Fruit fly (Drosophila melanogaster): ENCODE results near the gene CG2701.

- TF ChIP-seq D19A (tag; optimal IDR thresholded peaks at IDR 0.05) (no peak), CG9876 (GFP tag; optimal IDR thresholded peaks at IDR 0.05) (no peak), Meics (GFP tag; optimal IDR thresholded peaks at IDR 0.05) (no peak), CG30431 (GFP tag; optimal IDR thresholded peaks at IDR 0.05) (no peak), HHEX (GFP tag; optimal IDR thresholded peaks at IDR 0.05) (no peak), ac (GFP tag; optimal IDR thresholded peaks at IDR 0.05) (no peak), CG13894 (tag; optimal IDR thresholded peaks at IDR 0.05) (no peak)
These were observed 23.5 kb upstream of the CG2701 start for dm6 chrX:2743601-2744000.

Data from whole organism, embryonic.